Worm (Caenorhabditis elegans) whole organism, L2 larva: ENCODE measurements around the gene C05D9.3.

Experiments
- R02D3.7 ChIP-seq: fragments of 150-350 bp; optimal IDR thresholded peaks from 2 replicates; lab custom pipeline; 2014; ENCODE audit warnings: missing biosample characterization, missing genetic modification characterization
- ZK546.5 ChIP-seq: sonication (generic microtip); optimal IDR thresholded peaks from 2 replicates; lab custom pipeline; 2017; ENCODE audit warnings: missing biosample characterization, missing genetic modification characterization
- aly-2 ChIP-seq: fragments of 150-350 bp; optimal IDR thresholded peaks from 2 replicates; lab custom pipeline; 2014; ENCODE audit warnings: missing biosample characterization, missing genetic modification characterization
- ama-1 ChIP-seq: fragments of 150-350 bp; optimal IDR thresholded peaks from 2 replicates; lab custom pipeline; 2018; ENCODE audit warnings: inconsistent platforms
- blmp-1 ChIP-seq: sonication (generic microtip); optimal IDR thresholded peaks from 2 replicates; lab custom pipeline; 2017; ENCODE audit warnings: missing genetic modification characterization, mild to moderate bottlenecking, missing compliant biosample characterization, antibody characterized with exemption, moderate library complexity; ENCODE audit not compliant: insufficient read depth
- dmd-4 ChIP-seq: sonication (generic microtip); optimal IDR thresholded peaks from 2 replicates; lab custom pipeline; 2017; ENCODE audit warnings: missing biosample characterization, missing genetic modification characterization
- fos-1 ChIP-seq: fragments of 150-350 bp; optimal IDR thresholded peaks from 2 replicates; lab custom pipeline; 2014; ENCODE audit warnings: missing biosample characterization, missing genetic modification characterization
- mdl-1 ChIP-seq, 2 experiments: fragments of 150-350 bp in 1 of 2; sonication (generic microtip) in 1 of 2; optimal IDR thresholded peaks; 2 replicates each; lab custom pipeline; 2017; ENCODE audit warnings: missing biosample characterization in 2 of 2, missing genetic modification characterization in 2 of 2
- nhr-25 ChIP-seq: fragments of 150-350 bp; sonication (generic microtip); optimal IDR thresholded peaks from 3 replicates; lab custom pipeline; 2014; ENCODE audit warnings: missing biosample characterization, missing genetic modification characterization
- nhr-77 ChIP-seq: fragments of 150-350 bp; optimal IDR thresholded peaks from 2 replicates; lab custom pipeline; 2014; ENCODE audit warnings: missing biosample characterization, missing genetic modification characterization
- skn-1 ChIP-seq: sonication (generic microtip); optimal IDR thresholded peaks from 2 replicates; lab custom pipeline; 2017; ENCODE audit warnings: missing biosample characterization, missing genetic modification characterization
- snpc-4 ChIP-seq: fragments of 150-350 bp; optimal IDR thresholded peaks from 2 replicates; lab custom pipeline; 2014; ENCODE audit warnings: missing biosample characterization, missing genetic modification characterization

- TF ChIP-seq dmd-4 (tag; lab: Kevin White, UChicago): no peak
- no peak for TF ChIP-seq R02D3.7
- TF ChIP-seq nhr-77 (tag; lab: Kevin White, UChicago): no peak
- no peak for TF ChIP-seq nhr-25
- no peak for TF ChIP-seq ama-1
- no peak for TF ChIP-seq skn-1 (tag; lab: Kevin White, UChicago)
- TF ChIP-seq blmp-1: no peak
- TF ChIP-seq mdl-1 (tag; optimal IDR thresholded peaks at IDR 0.05; lab: Kevin White, UChicago): no peak
- TF ChIP-seq snpc-4: no peak
- no peak for TF ChIP-seq fos-1 (tag; lab: Kevin White, UChicago)
- no peak for TF ChIP-seq ZK546.5 (tag; lab: Kevin White, UChicago)
- no peak for TF ChIP-seq aly-2 (tag; lab: Kevin White, UChicago)
Measured at ce11 chrX:1088048-1088447, 23.7 kb upstream of the C05D9.3 start, which contains the start of gene rei-2.
